Worm (Caenorhabditis elegans) whole organism, L3 larva: ENCODE measurements around the gene F43D2.6.

ENCODE experiments used
- ama-1 ChIP-seq: fragments of 150-350 bp; optimal IDR thresholded peaks from 2 replicates; lab custom pipeline; 2018
- elt-1 ChIP-seq: fragments of 150-350 bp; optimal IDR thresholded peaks from 2 replicates; lab custom pipeline; 2014; ENCODE audit warnings: missing biosample characterization, missing genetic modification characterization
- fos-1 ChIP-seq: fragments of 150-350 bp; optimal IDR thresholded peaks from 2 replicates; lab custom pipeline; 2014; ENCODE audit warnings: missing biosample characterization, missing genetic modification characterization
- nhr-11 ChIP-seq: fragments of 150-350 bp; optimal IDR thresholded peaks from 2 replicates; lab custom pipeline; 2014; ENCODE audit warnings: missing biosample characterization, missing genetic modification characterization
- nhr-237 ChIP-seq: fragments of 150-350 bp; optimal IDR thresholded peaks from 2 replicates; lab custom pipeline; 2014; ENCODE audit warnings: missing biosample characterization, missing genetic modification characterization
- pqm-1 ChIP-seq: fragments of 150-350 bp; optimal IDR thresholded peaks from 2 replicates; lab custom pipeline; 2017; ENCODE audit warnings: missing biosample characterization, missing genetic modification characterization, inconsistent platforms
- snpc-4 ChIP-seq: fragments of 150-350 bp; optimal IDR thresholded peaks from 2 replicates; lab custom pipeline; 2014; ENCODE audit warnings: missing biosample characterization, missing genetic modification characterization
- unc-39 ChIP-seq: sonication (generic microtip); optimal IDR thresholded peaks from 4 replicates; lab custom pipeline; 2017; ENCODE audit warnings: missing biosample characterization, missing genetic modification characterization
- ztf-11 ChIP-seq: fragments of 150-350 bp; optimal IDR thresholded peaks from 2 replicates; lab custom pipeline; 2014; ENCODE audit warnings: missing biosample characterization, missing genetic modification characterization

DNA sequence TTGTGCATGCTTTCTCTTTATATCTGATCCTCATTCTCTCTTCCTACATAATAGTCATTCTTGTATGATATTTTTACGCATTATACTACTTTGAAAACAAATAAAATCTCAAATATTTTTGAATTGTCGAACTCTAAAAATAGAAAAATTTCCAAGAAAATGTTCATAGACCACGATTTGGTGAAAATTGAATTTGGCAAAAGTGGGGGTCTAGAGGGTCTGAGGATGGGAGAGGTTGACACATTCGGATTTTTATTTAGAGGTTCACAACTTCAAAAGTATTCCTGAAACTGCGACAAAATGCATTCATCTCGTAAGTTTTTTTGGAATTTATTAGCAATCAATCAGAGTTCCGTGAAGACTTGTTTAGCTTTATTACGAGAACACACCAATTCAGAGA is 35.0 kb downstream of the F43D2.6 start, which contains the start of gene glb-22:
- no peak for TF ChIP-seq fos-1
- TF ChIP-seq elt-1 = no peak
- no peak for TF ChIP-seq ztf-11 (tag; lab: Kevin White, UChicago)
- no peak for TF ChIP-seq snpc-4
- TF ChIP-seq pqm-1 (tag; lab: Kevin White, UChicago) = no peak
- TF ChIP-seq nhr-237 (tag; lab: Kevin White, UChicago) = no peak
- TF ChIP-seq unc-39 (tag; lab: Kevin White, UChicago) = no peak
- TF ChIP-seq ama-1 = no peak
- TF ChIP-seq nhr-11 (tag; lab: Kevin White, UChicago) = no peak
